Fruit fly (Drosophila melanogaster) S2 (cell line): Measurements from ENCODE around the gene CG15170.

Experiments used
- CG8478 ChIP-seq: fragments of >200 bp; optimal IDR thresholded peaks from 2 replicates; lab custom pipeline; 2018
- CTCF ChIP-seq, 2 experiments: fragments of >200 bp; optimal IDR thresholded peaks; 2 replicates each; lab custom pipeline; 2018

DNA sequence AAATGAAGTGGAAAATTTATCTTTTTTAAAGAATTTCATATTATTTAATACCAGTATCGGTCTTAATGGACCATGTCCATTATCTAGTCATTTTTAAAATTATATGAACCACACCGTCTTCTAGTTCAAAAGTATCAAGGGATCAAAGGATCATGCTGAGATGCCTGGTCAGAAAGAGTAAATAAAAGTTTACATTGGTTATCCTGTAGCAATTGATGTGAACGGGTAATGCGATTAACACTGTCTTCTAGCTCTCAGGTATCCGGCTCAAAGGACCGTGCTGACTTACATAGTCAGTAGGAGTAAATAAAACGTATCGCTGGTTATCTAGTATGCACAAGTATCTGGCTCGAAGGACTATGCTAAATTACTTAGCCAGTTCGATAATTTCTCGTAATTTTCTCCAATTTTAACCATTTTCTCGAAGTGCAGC is 29.1 kb upstream of the CG15170 start:
- TF ChIP-seq CTCF (optimal IDR thresholded peaks at IDR 0.05; lab: Kevin White, UChicago) (no peak), CG8478 (lab: Kevin White, UChicago) (no peak)
